Worm (Caenorhabditis elegans) whole organism, young adult: ENCODE results near the gene F44A2.5.

ENCODE experiments used
- B0336.3 ChIP-seq: fragments of 200-800 bp; sonication (Bioruptor generic); IDR thresholded peaks from 2 replicates; pipeline ENCODE4 v1.3.6; 2022; ENCODE audit warnings: missing genetic modification characterization, missing compliant biosample characterization
- F22D6.2 ChIP-seq: sonication (generic microtip); optimal IDR thresholded peaks from 2 replicates; lab custom pipeline; 2016; ENCODE audit warnings: mild to moderate bottlenecking, missing genetic modification characterization, missing compliant biosample characterization
- F37B4.10 ChIP-seq: fragments of 200-800 bp; sonication (Bioruptor generic); IDR thresholded peaks from 2 replicates; pipeline ENCODE4 v1.3.6; 2022; ENCODE audit warnings: missing genetic modification characterization, missing compliant biosample characterization
- F39B2.1 ChIP-seq: fragments of 200-800 bp; sonication (Bioruptor generic); IDR thresholded peaks from 2 replicates; pipeline ENCODE4 v1.3.6; 2022; ENCODE audit warnings: missing genetic modification reagents, missing genetic modification characterization, missing compliant biosample characterization
- K12H6.12 ChIP-seq: fragments of 200-800 bp; sonication (Bioruptor generic); optimal IDR thresholded peaks from 2 replicates; lab custom pipeline; 2018; ENCODE audit warnings: mild to moderate bottlenecking, missing genetic modification characterization, missing compliant biosample characterization
- Y95B8A.8 ChIP-seq: fragments of 200-800 bp; sonication (Bioruptor generic); IDR thresholded peaks from 2 replicates; pipeline ENCODE4 v1.3.6; 2022; ENCODE audit warnings: missing genetic modification reagents, missing genetic modification characterization, missing compliant biosample characterization
- aptf-3 ChIP-seq: fragments of 200-800 bp; sonication (Bioruptor generic); IDR thresholded peaks from 2 replicates; pipeline ENCODE4 v1.3.6; 2022; ENCODE audit warnings: missing genetic modification characterization, missing compliant biosample characterization
- atf-7 ChIP-seq: sonication (generic microtip); optimal IDR thresholded peaks from 2 replicates; lab custom pipeline; 2017; ENCODE audit warnings: mild to moderate bottlenecking, missing genetic modification characterization, missing compliant biosample characterization
- attf-6 ChIP-seq: fragments of 200-800 bp; sonication (Bioruptor generic); IDR thresholded peaks from 2 replicates; pipeline ENCODE4 v1.3.6; 2022; ENCODE audit warnings: missing genetic modification reagents, missing genetic modification characterization, missing compliant biosample characterization
- cebp-1 ChIP-seq, 2 experiments: fragments of 200-800 bp in 1 of 2; sonication (Bioruptor generic) in 1 of 2; sonication (generic microtip) in 1 of 2; IDR thresholded peaks in 1 of 2; optimal IDR thresholded peaks in 1 of 2; 2 replicates each; pipeline versions ENCODE4 v1.3.6 to Lab custom; 2017 to 2022; ENCODE audit warnings: missing compliant biosample characterization in 2 of 2, missing genetic modification characterization in 2 of 2, mild to moderate bottlenecking in 1 of 2, missing genetic modification reagents in 1 of 2, moderate library complexity in 1 of 2
- cebp-2 ChIP-seq: fragments of 200-800 bp; sonication (Bioruptor generic); IDR thresholded peaks from 2 replicates; pipeline ENCODE4 v1.3.6; 2022; ENCODE audit warnings: missing genetic modification characterization, missing compliant biosample characterization
- ceh-40 ChIP-seq: fragments of 200-800 bp; sonication (Bioruptor generic); IDR thresholded peaks from 2 replicates; pipeline ENCODE4 v1.3.6; 2022; ENCODE audit warnings: missing genetic modification characterization, missing compliant biosample characterization
- ceh-79 ChIP-seq: sonication (generic microtip); optimal IDR thresholded peaks from 2 replicates; lab custom pipeline; 2017; ENCODE audit warnings: mild to moderate bottlenecking, missing genetic modification characterization, missing compliant biosample characterization
- die-1 ChIP-seq: sonication (generic microtip); optimal IDR thresholded peaks from 2 replicates; lab custom pipeline; 2016; ENCODE audit warnings: missing genotype, mild to moderate bottlenecking, missing genetic modification characterization, missing compliant biosample characterization
- dpl-1 ChIP-seq: fragments of 150-350 bp; optimal IDR thresholded peaks from 2 replicates; lab custom pipeline; 2014; ENCODE audit warnings: missing biosample characterization, missing genetic modification reagents, missing genetic modification characterization
- egrh-3 ChIP-seq: fragments of 200-800 bp; sonication (Bioruptor generic); IDR thresholded peaks from 2 replicates; pipeline ENCODE4 v1.3.6; 2022; ENCODE audit warnings: missing genetic modification reagents, missing genetic modification characterization, missing compliant biosample characterization
- ekl-4 ChIP-seq: fragments of 200-800 bp; sonication (Bioruptor generic); IDR thresholded peaks from 2 replicates; pipeline ENCODE4 v1.3.6; 2022; ENCODE audit warnings: missing genetic modification reagents, missing genetic modification characterization, missing compliant biosample characterization
- fkh-3 ChIP-seq: sonication (generic microtip); optimal IDR thresholded peaks from 2 replicates; lab custom pipeline; 2016; ENCODE audit warnings: mild to moderate bottlenecking, missing genetic modification characterization, missing compliant biosample characterization
- gei-17 ChIP-seq: fragments of 200-800 bp; sonication (Bioruptor generic); optimal IDR thresholded peaks from 2 replicates; lab custom pipeline; 2018; ENCODE audit warnings: mild to moderate bottlenecking, missing genetic modification characterization, missing compliant biosample characterization
- hlh-26 ChIP-seq: fragments of 200-800 bp; sonication (Bioruptor generic); conservative IDR thresholded peaks from 2 replicates; pipeline ENCODE4 v1.3.6; 2022; ENCODE audit warnings: missing genetic modification reagents, missing genetic modification characterization, missing compliant biosample characterization
- hmg-1.2 ChIP-seq: fragments of 200-800 bp; sonication (Bioruptor generic); IDR thresholded peaks from 2 replicates; pipeline ENCODE4 v1.3.6; 2022; ENCODE audit warnings: missing genetic modification reagents, missing genetic modification characterization, missing compliant biosample characterization
- hmg-20 ChIP-seq: fragments of 200-800 bp; sonication (Bioruptor generic); IDR thresholded peaks from 2 replicates; pipeline ENCODE4 v1.3.6; 2022; ENCODE audit warnings: missing genetic modification reagents, missing genetic modification characterization, missing compliant biosample characterization
- hsf-1 ChIP-seq: fragments of 200-800 bp; sonication (Bioruptor generic); IDR thresholded peaks from 2 replicates; pipeline ENCODE4 v1.3.6; 2022; ENCODE audit warnings: missing genetic modification reagents, missing genetic modification characterization, missing compliant biosample characterization
- let-526 ChIP-seq: fragments of 200-800 bp; sonication (Bioruptor generic); IDR thresholded peaks from 2 replicates; pipeline ENCODE4 v1.3.6; 2022; ENCODE audit warnings: missing genetic modification reagents, missing genetic modification characterization, missing compliant biosample characterization
- lin-35 ChIP-seq, 3 experiments: fragments of 150-350 bp in 2 of 3; sonication (generic microtip) in 1 of 3; optimal IDR thresholded peaks; 2 replicates each; lab custom pipeline; 2014 to 2018; ENCODE audit warnings: missing biosample characterization in 3 of 3, missing genetic modification characterization in 3 of 3, missing genetic modification reagents in 3 of 3
- lsl-1 ChIP-seq: fragments of 200-800 bp; sonication (Bioruptor generic); optimal IDR thresholded peaks from 2 replicates; lab custom pipeline; 2018; ENCODE audit warnings: mild to moderate bottlenecking, missing genetic modification characterization, moderate library complexity, missing compliant biosample characterization
- mcd-1 ChIP-seq: fragments of 200-800 bp; sonication (Bioruptor generic); IDR thresholded peaks from 2 replicates; pipeline ENCODE4 v1.3.6; 2022; ENCODE audit warnings: missing genetic modification reagents, missing genetic modification characterization, missing compliant biosample characterization
- mes-4 ChIP-seq: sonication (generic microtip); optimal IDR thresholded peaks from 2 replicates; lab custom pipeline; 2016; ENCODE audit warnings: missing genotype, missing genetic modification characterization, missing compliant biosample characterization
- nfya-2 ChIP-seq: fragments of 200-800 bp; sonication (Bioruptor generic); IDR thresholded peaks from 2 replicates; pipeline ENCODE4 v1.3.6; 2022; ENCODE audit warnings: missing genetic modification reagents, missing genetic modification characterization, missing compliant biosample characterization
- nhr-179 ChIP-seq: sonication (generic microtip); optimal IDR thresholded peaks from 2 replicates; lab custom pipeline; 2016; ENCODE audit warnings: mild to moderate bottlenecking, missing genetic modification characterization, missing compliant biosample characterization
- nhr-90 ChIP-seq: sonication (generic microtip); optimal IDR thresholded peaks from 2 replicates; lab custom pipeline; 2016; ENCODE audit warnings: missing genotype, mild to moderate bottlenecking, missing genetic modification characterization, missing compliant biosample characterization
- pbrm-1 ChIP-seq: fragments of 200-800 bp; sonication (Bioruptor generic); IDR thresholded peaks from 2 replicates; pipeline ENCODE4 v1.3.6; 2022; ENCODE audit warnings: missing genetic modification reagents, missing genetic modification characterization, missing compliant biosample characterization
- pha-4 ChIP-seq: fragments of 150-350 bp; sonication (generic microtip); optimal IDR thresholded peaks from 2 replicates; lab custom pipeline; 2014; ENCODE audit warnings: missing biosample characterization, missing genetic modification reagents, missing genetic modification characterization
- rcor-1 ChIP-seq: fragments of 200-800 bp; sonication (Bioruptor generic); IDR thresholded peaks from 2 replicates; pipeline ENCODE4 v1.3.6; 2022; ENCODE audit warnings: missing genetic modification reagents, missing genetic modification characterization, missing compliant biosample characterization
- snpc-3.4 ChIP-seq: sonication (generic microtip); optimal IDR thresholded peaks from 2 replicates; lab custom pipeline; 2017; ENCODE audit warnings: missing genetic modification characterization, mild to moderate bottlenecking, missing compliant biosample characterization, antibody characterized with exemption, moderate library complexity, missing genotype, missing genetic modification reagents
- snpc-4 ChIP-seq, 5 experiments: fragments of 150-350 bp in 1 of 5; sonication (generic microtip) in 4 of 5; optimal IDR thresholded peaks; 2 replicates each; lab custom pipeline; 2014 to 2018; ENCODE audit warnings: missing genetic modification characterization in 5 of 5, missing biosample characterization in 3 of 5, antibody characterized with exemption in 2 of 5, mild to moderate bottlenecking in 2 of 5, missing compliant biosample characterization in 2 of 5, missing genotype in 2 of 5, moderate library complexity in 2 of 5, missing genetic modification reagents in 1 of 5
- somi-1 ChIP-seq: fragments of 200-800 bp; sonication (Bioruptor generic); optimal IDR thresholded peaks from 2 replicates; lab custom pipeline; 2018; ENCODE audit warnings: mild to moderate bottlenecking, missing genetic modification characterization, missing compliant biosample characterization
- sptf-2 ChIP-seq: fragments of 200-800 bp; sonication (Bioruptor generic); optimal IDR thresholded peaks from 2 replicates; lab custom pipeline; 2018; ENCODE audit warnings: mild to moderate bottlenecking, missing genetic modification characterization, missing compliant biosample characterization
- tbx-9 ChIP-seq: sonication (generic microtip); optimal IDR thresholded peaks from 2 replicates; lab custom pipeline; 2016; ENCODE audit warnings: borderline replicate concordance, missing genetic modification characterization, inconsistent platforms, missing compliant biosample characterization
- tlf-1 ChIP-seq: fragments of 200-800 bp; sonication (Bioruptor generic); optimal IDR thresholded peaks from 2 replicates; lab custom pipeline; 2018; ENCODE audit warnings: mild to moderate bottlenecking, missing genetic modification characterization, missing compliant biosample characterization
- unc-130 ChIP-seq: sonication (generic microtip); optimal IDR thresholded peaks from 2 replicates; lab custom pipeline; 2016; ENCODE audit warnings: missing genetic modification reagents, missing genetic modification characterization, missing compliant biosample characterization
- zfh-2 ChIP-seq: fragments of 200-800 bp; sonication (Bioruptor generic); conservative IDR thresholded peaks from 2 replicates; pipeline ENCODE4 v1.3.6; 2022; ENCODE audit warnings: missing genetic modification reagents, missing genetic modification characterization, missing compliant biosample characterization
- ztf-18 ChIP-seq: sonication (generic microtip); optimal IDR thresholded peaks from 2 replicates; lab custom pipeline; 2016; ENCODE audit warnings: missing genotype, mild to moderate bottlenecking, missing genetic modification characterization, missing compliant biosample characterization
- ztf-22 ChIP-seq: fragments of 200-800 bp; sonication (Bioruptor generic); optimal IDR thresholded peaks from 2 replicates; lab custom pipeline; 2018; ENCODE audit warnings: mild to moderate bottlenecking, missing genetic modification characterization, moderate library complexity, missing compliant biosample characterization
- ztf-25 ChIP-seq: fragments of 200-800 bp; sonication (Bioruptor generic); IDR thresholded peaks from 2 replicates; pipeline ENCODE4 v1.3.6; 2022; ENCODE audit warnings: missing genetic modification reagents, missing genetic modification characterization, missing compliant biosample characterization
- ztf-26 ChIP-seq: sonication (generic microtip); optimal IDR thresholded peaks from 2 replicates; lab custom pipeline; 2017; ENCODE audit warnings: missing genetic modification characterization, missing compliant biosample characterization
- ztf-6 ChIP-seq: fragments of 200-800 bp; sonication (Bioruptor generic); IDR thresholded peaks from 2 replicates; pipeline ENCODE4 v1.3.6; 2022; ENCODE audit warnings: missing genetic modification reagents, missing genetic modification characterization, missing compliant biosample characterization

The F44A2.5 gene

ce11 chrV:9318046-9318445, 20.6 kb downstream of the F44A2.5 start, which contains the start of gene kvs-3 (continued):
- TF ChIP-seq rcor-1 (peak; percentile 84), somi-1 (GFP tag; lab: Kevin White, UChicago) (peak; percentile 37), fkh-3 (tag; lab: Kevin White, UChicago) (peak; percentile 85), K12H6.12 (tag; lab: Kevin White, UChicago) (peak; percentile 78), ztf-25 (GFP tag; lab: Robert Waterston, UW) (peak; percentile 91), B0336.3 (no peak), pbrm-1 (GFP tag; lab: Robert Waterston, UW) (peak; percentile 62; the same call in 1 of the 2 replicates), gei-17 (no peak), tlf-1 (GFP tag; lab: Kevin White, UChicago) (no peak), ztf-18 (tag; lab: Kevin White, UChicago) (peak; percentile 84), hmg-20 (GFP tag; lab: Robert Waterston, UW) (0 out of 2 replicates have a peak, but pooled peaks have one; percentile 39), F22D6.2 (peak; percentile 27), aptf-3 (GFP tag; lab: Robert Waterston, UW) (no peak), atf-7 (tag; lab: Kevin White, UChicago) (peak; percentile 51), nhr-179 (peak; percentile 46), die-1 (tag; lab: Kevin White, UChicago) (peak; percentile 85), hmg-1.2 (GFP tag; lab: Robert Waterston, UW) (peak; percentile 80), mcd-1 (GFP tag; lab: Robert Waterston, UW) (no peak; the same call in 1 of the 2 replicates), lin-35 (GFP tag; optimal IDR thresholded peaks at IDR 0.05; lab: Kevin White, UChicago) (peak in 1 of 3 experiments; percentile 75), mes-4 (tag; lab: Kevin White, UChicago) (peak; percentile 66), zfh-2 (no peak), ekl-4 (GFP tag; lab: Robert Waterston, UW) (peak; percentile 67; the same call in 1 of the 2 replicates), pha-4 (no peak), cebp-2 (GFP tag; lab: Robert Waterston, UW) (0 out of 2 replicates have a peak, but pooled peaks have one; percentile 76), attf-6 (GFP tag; lab: Robert Waterston, UW) (peak; percentile 1), sptf-2 (peak; percentile 92), let-526 (no peak), F37B4.10 (GFP tag; lab: Robert Waterston, UW) (no peak), ztf-26 (peak; percentile 70), cebp-1 (GFP tag; IDR thresholded peaks at IDR 0.05; lab: Robert Waterston, UW) (peak; percentile 55; the same call in 1 of the 2 replicates), cebp-1 (tag; optimal IDR thresholded peaks at IDR 0.05; lab: Kevin White, UChicago) (no peak), dpl-1 (peak; percentile 18), lsl-1 (no peak), ztf-6 (GFP tag; lab: Robert Waterston, UW) (peak; percentile 51; the same call in 1 of the 2 replicates), unc-130 (GFP tag; lab: Kevin White, UChicago) (peak; percentile 44), ztf-22 (GFP tag; lab: Kevin White, UChicago) (no peak), F39B2.1 (GFP tag; lab: Robert Waterston, UW) (peak; percentile 90; the same call in 1 of the 2 replicates), snpc-3.4 (tag; lab: Kevin White, UChicago) (peak; percentile 89), nfya-2 (GFP tag; lab: Robert Waterston, UW) (no peak), Y95B8A.8 (GFP tag; lab: Robert Waterston, UW) (0 out of 2 replicates have a peak, but pooled peaks have one; percentile 8), hlh-26 (GFP tag; lab: Robert Waterston, UW) (no peak), tbx-9 (tag; lab: Kevin White, UChicago) (peak; percentile 19), hsf-1 (peak; percentile 74; the same call in 1 of the 2 replicates), ceh-40 (GFP tag; lab: Robert Waterston, UW) (peak; percentile 90), egrh-3 (GFP tag; lab: Robert Waterston, UW) (peak; percentile 44; the same call in 1 of the 2 replicates), ceh-79 (peak; percentile 81), snpc-4 (GFP tag; optimal IDR thresholded peaks at IDR 0.05; lab: Kevin White, UChicago) (peak; percentile 70), snpc-4 (tag; optimal IDR thresholded peaks at IDR 0.05; lab: Kevin White, UChicago) (peak in 1 of 4 experiments; percentile 62), nhr-90 (tag; lab: Kevin White, UChicago) (peak; percentile 94)
